Fruit fly (Drosophila melanogaster) whole organism: ENCODE data around the gene CCT7.

Experiments
- EcR ChIP-seq, 2 experiments: fragments of >200 bp; optimal IDR thresholded peaks; 2 replicates each; lab custom pipeline; 2017; ENCODE audit warnings: missing biosample characterization in 2 of 2, missing genetic modification characterization in 2 of 2, missing genetic modification reagents in 2 of 2
- psq ChIP-seq: fragments of >200 bp; optimal IDR thresholded peaks from 2 replicates; lab custom pipeline; 2017

- peak in 1 of 2 experiments; percentile 21 for TF ChIP-seq EcR (GFP tag; optimal IDR thresholded peaks at IDR 0.05; lab: Kevin White, UChicago)
- no peak for TF ChIP-seq psq (lab: Kevin White, UChicago)
These were observed 10.1 kb downstream of the CCT7 start for dm6 chr3R:8811323-8811936.
